Worm (Caenorhabditis elegans) whole organism, late embryonic: ENCODE data around the gene aff-1.

Experiments used
- F13H6.1 ChIP-seq: sonication (generic microtip); optimal IDR thresholded peaks from 2 replicates; lab custom pipeline; 2016; ENCODE audit warnings: missing genetic modification characterization, missing compliant biosample characterization
- K02D7.2 ChIP-seq: sonication (generic microtip); optimal IDR thresholded peaks from 2 replicates; lab custom pipeline; 2017; ENCODE audit warnings: mild to moderate bottlenecking, missing genetic modification characterization, missing compliant biosample characterization
- ahr-1 ChIP-seq: sonication (generic microtip); optimal IDR thresholded peaks from 2 replicates; lab custom pipeline; 2016; ENCODE audit warnings: missing genetic modification characterization, missing compliant biosample characterization
- ceh-14 ChIP-seq: sonication (generic microtip); optimal IDR thresholded peaks from 2 replicates; lab custom pipeline; 2016; ENCODE audit warnings: missing genotype, missing genetic modification characterization, missing compliant biosample characterization
- ceh-18 ChIP-seq: sonication (generic microtip); optimal IDR thresholded peaks from 2 replicates; lab custom pipeline; 2016; ENCODE audit warnings: missing genetic modification characterization, missing compliant biosample characterization
- ceh-19 ChIP-seq: fragments of 200-800 bp; sonication (Bioruptor generic); optimal IDR thresholded peaks from 2 replicates; lab custom pipeline; 2018; ENCODE audit warnings: mild to moderate bottlenecking, missing genetic modification characterization, missing compliant biosample characterization
- ceh-2 ChIP-seq: sonication (generic microtip); optimal IDR thresholded peaks from 2 replicates; lab custom pipeline; 2016; ENCODE audit warnings: missing genotype, missing genetic modification characterization, missing compliant biosample characterization
- ceh-22 ChIP-seq: sonication (generic microtip); optimal IDR thresholded peaks from 2 replicates; lab custom pipeline; 2017; ENCODE audit warnings: missing biosample characterization, missing genetic modification characterization
- ceh-24 ChIP-seq: sonication (generic microtip); optimal IDR thresholded peaks from 2 replicates; lab custom pipeline; 2016; ENCODE audit warnings: mild to moderate bottlenecking, missing genetic modification characterization, missing compliant biosample characterization
- ceh-34 ChIP-seq: sonication (generic microtip); optimal IDR thresholded peaks from 2 replicates; lab custom pipeline; 2016; ENCODE audit warnings: mild to moderate bottlenecking, missing genetic modification characterization, missing compliant biosample characterization
- che-1 ChIP-seq: sonication (generic microtip); optimal IDR thresholded peaks from 2 replicates; lab custom pipeline; 2016; ENCODE audit warnings: mild to moderate bottlenecking, missing genetic modification characterization, missing compliant biosample characterization
- dmd-4 ChIP-seq: sonication (generic microtip); optimal IDR thresholded peaks from 2 replicates; lab custom pipeline; 2016; ENCODE audit warnings: borderline replicate concordance, missing genetic modification characterization, missing compliant biosample characterization
- dve-1 ChIP-seq: sonication (generic microtip); optimal IDR thresholded peaks from 2 replicates; lab custom pipeline; 2017; ENCODE audit warnings: antibody characterized with exemption, mild to moderate bottlenecking, missing genetic modification characterization, missing compliant biosample characterization
- elt-2 ChIP-seq: sonication (generic microtip); optimal IDR thresholded peaks from 2 replicates; lab custom pipeline; 2016; ENCODE audit warnings: missing genetic modification reagents, missing genetic modification characterization, missing compliant biosample characterization
- ets-4 ChIP-seq: sonication (generic microtip); optimal IDR thresholded peaks from 2 replicates; lab custom pipeline; 2016; ENCODE audit warnings: missing genetic modification characterization, missing compliant biosample characterization
- eyg-1 ChIP-seq: sonication (generic microtip); optimal IDR thresholded peaks from 2 replicates; lab custom pipeline; 2016; ENCODE audit warnings: missing genotype, missing genetic modification characterization, missing compliant biosample characterization
- hlh-8 ChIP-seq: sonication (generic microtip); optimal IDR thresholded peaks from 2 replicates; lab custom pipeline; 2016; ENCODE audit warnings: missing genotype, missing genetic modification characterization, missing compliant biosample characterization
- lin-11 ChIP-seq: fragments of 200-800 bp; sonication (Bioruptor generic); optimal IDR thresholded peaks from 2 replicates; lab custom pipeline; 2018; ENCODE audit warnings: mild to moderate bottlenecking, missing genetic modification characterization, missing compliant biosample characterization
- madf-2 ChIP-seq: sonication (generic microtip); optimal IDR thresholded peaks from 2 replicates; lab custom pipeline; 2017; ENCODE audit warnings: missing genetic modification characterization, missing compliant biosample characterization
- mec-3 ChIP-seq: sonication (generic microtip); optimal IDR thresholded peaks from 2 replicates; lab custom pipeline; 2016; ENCODE audit warnings: borderline replicate concordance, missing genetic modification characterization, missing compliant biosample characterization
- nfya-1 ChIP-seq: sonication (generic microtip); optimal IDR thresholded peaks from 2 replicates; lab custom pipeline; 2017; ENCODE audit warnings: missing genetic modification characterization, mild to moderate bottlenecking, missing compliant biosample characterization, antibody characterized with exemption, moderate library complexity
- nhr-11 ChIP-seq: fragments of 150-350 bp; optimal IDR thresholded peaks from 2 replicates; lab custom pipeline; 2014; ENCODE audit warnings: missing biosample characterization, missing genetic modification characterization
- pat-9 ChIP-seq: fragments of 200-800 bp; sonication (Bioruptor generic); optimal IDR thresholded peaks from 2 replicates; lab custom pipeline; 2018; ENCODE audit warnings: mild to moderate bottlenecking, missing genetic modification characterization, moderate library complexity, missing compliant biosample characterization
- pha-2 ChIP-seq: sonication (generic microtip); optimal IDR thresholded peaks from 2 replicates; lab custom pipeline; 2017; ENCODE audit warnings: mild to moderate bottlenecking, missing genetic modification characterization, missing compliant biosample characterization
- pha-4 ChIP-seq: fragments of 150-350 bp; optimal IDR thresholded peaks from 2 replicates; lab custom pipeline; 2018; ENCODE audit warnings: missing biosample characterization, missing genetic modification reagents, missing genetic modification characterization
- pros-1 ChIP-seq: fragments of 150-350 bp; optimal IDR thresholded peaks from 2 replicates; lab custom pipeline; 2014; ENCODE audit warnings: missing biosample characterization, missing genetic modification reagents, missing genetic modification characterization
- ref-2 ChIP-seq: sonication (generic microtip); optimal IDR thresholded peaks from 2 replicates; lab custom pipeline; 2016; ENCODE audit warnings: missing genetic modification characterization, missing compliant biosample characterization
- rnt-1 ChIP-seq: sonication (generic microtip); optimal IDR thresholded peaks from 2 replicates; lab custom pipeline; 2016; ENCODE audit warnings: missing genetic modification characterization, missing compliant biosample characterization
- sox-2 ChIP-seq: fragments of 200-800 bp; sonication (Bioruptor generic); IDR thresholded peaks from 2 replicates; pipeline ENCODE4 v1.3.6; 2022; ENCODE audit warnings: missing genetic modification reagents, missing genetic modification characterization, missing compliant biosample characterization
- sox-4 ChIP-seq: sonication (generic microtip); optimal IDR thresholded peaks from 2 replicates; lab custom pipeline; 2017; ENCODE audit warnings: mild to moderate bottlenecking, missing genetic modification characterization, inconsistent platforms, missing compliant biosample characterization
- syd-9 ChIP-seq: sonication (generic microtip); optimal IDR thresholded peaks from 2 replicates; lab custom pipeline; 2016; ENCODE audit warnings: mild to moderate bottlenecking, missing genetic modification characterization, moderate library complexity, missing compliant biosample characterization
- tbx-2 ChIP-seq: sonication (generic microtip); optimal IDR thresholded peaks from 2 replicates; lab custom pipeline; 2016; ENCODE audit warnings: missing genetic modification characterization, missing compliant biosample characterization
- unc-3 ChIP-seq, 2 experiments: fragments of 200-800 bp in 1 of 2; sonication (Bioruptor generic) in 1 of 2; sonication (generic microtip) in 1 of 2; conservative IDR thresholded peaks in 1 of 2; optimal IDR thresholded peaks in 1 of 2; 2 replicates each; pipeline versions ENCODE4 v1.3.6 to Lab custom; 2016 to 2022; ENCODE audit warnings: missing compliant biosample characterization in 2 of 2, missing genetic modification characterization in 2 of 2, missing genetic modification reagents in 1 of 2
- unc-42 ChIP-seq: sonication (generic microtip); optimal IDR thresholded peaks from 2 replicates; lab custom pipeline; 2016; ENCODE audit warnings: missing genotype, missing genetic modification characterization, missing compliant biosample characterization
- unc-55 ChIP-seq: sonication (generic microtip); optimal IDR thresholded peaks from 2 replicates; lab custom pipeline; 2017; ENCODE audit warnings: missing biosample characterization, missing genetic modification reagents, missing genetic modification characterization
- unc-86 ChIP-seq: sonication (generic microtip); optimal IDR thresholded peaks from 2 replicates; lab custom pipeline; 2016; ENCODE audit warnings: missing genetic modification characterization, missing compliant biosample characterization
- ztf-16 ChIP-seq: sonication (generic microtip); optimal IDR thresholded peaks from 2 replicates; lab custom pipeline; 2017; ENCODE audit warnings: missing genetic modification characterization, missing compliant biosample characterization

The aff-1 gene

ce11 chrII:6825732-6826131, 37.8 kb downstream of the aff-1 start (continued):
- TF ChIP-seq eyg-1 (tag; lab: Kevin White, UChicago) (no peak), nfya-1 (peak; percentile 51), pat-9 (no peak), lin-11 (tag; lab: Kevin White, UChicago) (no peak), F13H6.1 (tag; lab: Kevin White, UChicago) (peak; percentile 39), pha-4 (tag; lab: Kevin White, UChicago) (no peak), dmd-4 (tag; lab: Kevin White, UChicago) (no peak), ceh-14 (tag; lab: Kevin White, UChicago) (peak; percentile 14), ref-2 (peak; percentile 41), ceh-2 (tag; lab: Kevin White, UChicago) (no peak), tbx-2 (tag; lab: Kevin White, UChicago) (peak; percentile 10), ceh-19 (GFP tag; lab: Kevin White, UChicago) (no peak), ceh-22 (no peak), sox-4 (tag; lab: Kevin White, UChicago) (no peak)

- TF ChIP-seq K02D7.2 (tag; lab: Kevin White, UChicago) (no peak), unc-86 (tag; lab: Kevin White, UChicago) (no peak), elt-2 (peak; percentile 90), dve-1 (peak; percentile 6), unc-3 (GFP tag; conservative IDR thresholded peaks at IDR 0.05; lab: Robert Waterston, UW) (no peak), unc-3 (tag; optimal IDR thresholded peaks at IDR 0.05; lab: Kevin White, UChicago) (no peak), unc-55 (GFP tag; lab: Kevin White, UChicago) (peak; percentile 87)
Measured at ce11 chrII:6824524-6824923, 39.0 kb downstream of the aff-1 start.

ce11 chrII:6823912-6824311, 39.6 kb downstream of the aff-1 start:
- peak; percentile 0 for TF ChIP-seq nfya-1
- no peak for TF ChIP-seq che-1
- TF ChIP-seq unc-42 (tag; lab: Kevin White, UChicago) = peak; percentile 67

- TF ChIP-seq eyg-1 (tag; lab: Kevin White, UChicago) (no peak), sox-2 (GFP tag; lab: Robert Waterston, UW) (no peak), ceh-2 (tag; lab: Kevin White, UChicago) (no peak), ref-2 (no peak), ztf-16 (tag; lab: Kevin White, UChicago) (no peak), ceh-18 (tag; lab: Kevin White, UChicago) (peak; percentile 40), syd-9 (tag; lab: Kevin White, UChicago) (no peak), ceh-24 (tag; lab: Kevin White, UChicago) (no peak), mec-3 (tag; lab: Kevin White, UChicago) (no peak), K02D7.2 (tag; lab: Kevin White, UChicago) (no peak), F13H6.1 (tag; lab: Kevin White, UChicago) (no peak), unc-55 (GFP tag; lab: Kevin White, UChicago) (peak; percentile 99), pha-2 (tag; lab: Kevin White, UChicago) (no peak), madf-2 (no peak), ets-4 (tag; lab: Kevin White, UChicago) (no peak), ceh-19 (GFP tag; lab: Kevin White, UChicago) (no peak), hlh-8 (peak; percentile 69), pros-1 (no peak), rnt-1 (tag; lab: Kevin White, UChicago) (peak; percentile 25), tbx-2 (tag; lab: Kevin White, UChicago) (peak; percentile 25), nhr-11 (tag; lab: Kevin White, UChicago) (no peak), ahr-1 (tag; lab: Kevin White, UChicago) (no peak), ceh-34 (tag; lab: Kevin White, UChicago) (no peak)
Measured at ce11 chrII:6823233-6823632, 40.3 kb downstream of the aff-1 start.
